Worm (Caenorhabditis elegans): ENCODE results near the gene ZK1236.9.

ce11 chrIII:8411976-8412375 lies 23.0 kb downstream of the ZK1236.9 start:
- TF ChIP-seq pqm-1 (tag; optimal IDR thresholded peaks at IDR 0.05): no peak
- no peak for TF ChIP-seq hlh-30 (tag; optimal IDR thresholded peaks at IDR 0.05; ENCODE audit: insufficient read depth)
- TF ChIP-seq ceh-18 (tag; optimal IDR thresholded peaks at IDR 0.05): no peak
- TF ChIP-seq unc-42 (tag; optimal IDR thresholded peaks at IDR 0.05): peak; percentile 46
- no peak for TF ChIP-seq lin-11 (tag; optimal IDR thresholded peaks at IDR 0.05)
